Worm (Caenorhabditis elegans): ENCODE data around the gene F42A10.9.

F42A10.9 gene

DNA sequence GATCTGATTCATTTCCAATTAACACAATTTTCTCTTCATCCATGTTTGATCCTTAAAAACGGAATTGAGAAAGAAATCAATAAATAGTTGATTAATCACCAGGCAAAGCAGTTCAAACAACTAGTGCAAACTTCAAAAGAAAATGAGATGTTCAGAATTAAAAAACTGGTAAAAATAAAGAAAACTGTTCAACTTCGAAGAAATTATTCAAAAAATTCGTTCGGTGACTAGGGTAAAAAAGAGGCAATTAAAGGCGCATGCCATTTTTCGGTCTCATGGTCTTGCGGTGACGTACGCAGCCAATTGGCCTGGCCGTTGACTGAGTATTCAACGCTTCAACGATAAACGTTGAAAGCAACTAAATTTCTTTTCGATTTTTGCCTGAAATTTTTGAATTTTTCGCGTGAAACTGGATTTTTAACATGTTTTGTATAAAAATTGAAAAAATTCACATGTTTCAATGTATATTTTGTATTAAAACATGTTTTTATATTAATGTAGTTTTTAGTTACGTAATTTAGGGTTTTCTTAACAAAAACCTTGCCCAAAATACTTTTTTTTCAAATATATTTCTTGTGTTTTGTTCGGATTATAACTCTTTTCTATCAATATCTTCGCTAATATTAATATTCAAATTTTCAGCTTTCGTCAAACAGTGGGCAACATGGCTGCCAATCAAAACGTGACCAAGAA lies 41.9 kb downstream of the F42A10.9 start, which contains the start of the genes sna-3 and rps-3 (continued):
- no peak for TF ChIP-seq lin-15B (tag; optimal IDR thresholded peaks at IDR 0.05)
- no peak for TF ChIP-seq egl-27 (tag; optimal IDR thresholded peaks at IDR 0.05)
- TF ChIP-seq hlh-11 (tag; optimal IDR thresholded peaks at IDR 0.05): peak; percentile 33
- TF ChIP-seq lin-38 (GFP tag; IDR thresholded peaks at IDR 0.05): peak; percentile 69
- TF ChIP-seq php-3 (GFP tag; IDR thresholded peaks at IDR 0.05): no peak
- TF ChIP-seq pqm-1 (tag; optimal IDR thresholded peaks at IDR 0.05): no peak
- peak; percentile 91 for TF ChIP-seq dve-1 (tag; optimal IDR thresholded peaks at IDR 0.05; ENCODE audit: insufficient read depth)
- no peak for TF ChIP-seq vab-7 (GFP tag; IDR thresholded peaks at IDR 0.05)
- TF ChIP-seq skn-1 (tag; optimal IDR thresholded peaks at IDR 0.05): no peak
- no peak for TF ChIP-seq unc-39 (tag; optimal IDR thresholded peaks at IDR 0.05)
- TF ChIP-seq saeg-2 (GFP tag; IDR thresholded peaks at IDR 0.05): no peak
- no peak for TF ChIP-seq ceh-82 (tag; optimal IDR thresholded peaks at IDR 0.05)
- no peak for TF ChIP-seq duxl-1 (tag; optimal IDR thresholded peaks at IDR 0.05; ENCODE audit: poor library complexity)
- no peak for TF ChIP-seq fkh-10 (GFP tag; optimal IDR thresholded peaks at IDR 0.05)
- TF ChIP-seq mdl-1 (tag; optimal IDR thresholded peaks at IDR 0.05): peak in 1 of 2 experiments; percentile 68
- no peak for TF ChIP-seq ama-1 (optimal IDR thresholded peaks at IDR 0.05)
- no peak for TF ChIP-seq pha-4 (GFP tag; IDR thresholded peaks at IDR 0.05)
- peak; percentile 26 for TF ChIP-seq pha-4 (tag; optimal IDR thresholded peaks at IDR 0.05)
- peak; percentile 74 for TF ChIP-seq hmg-1.1 (GFP tag; IDR thresholded peaks at IDR 0.05)
- TF ChIP-seq D1046.2 (GFP tag; IDR thresholded peaks at IDR 0.05): no peak
- peak; percentile 90 for TF ChIP-seq mes-2 (tag; optimal IDR thresholded peaks at IDR 0.05; ENCODE audit: poor library complexity, severe bottlenecking)
- TF ChIP-seq arid-1 (GFP tag; conservative IDR thresholded peaks at IDR 0.05): peak; percentile 73
- TF ChIP-seq Y48G9A.11 (GFP tag; IDR thresholded peaks at IDR 0.05): no peak
- TF ChIP-seq unc-130 (GFP tag; optimal IDR thresholded peaks at IDR 0.05): peak; percentile 69
- no peak for TF ChIP-seq spr-3 (GFP tag; optimal IDR thresholded peaks at IDR 0.05)
- no peak for TF ChIP-seq ZK546.5 (tag; optimal IDR thresholded peaks at IDR 0.05)
- peak; percentile 72 for TF ChIP-seq lin-13 (GFP tag; optimal IDR thresholded peaks at IDR 0.05)
- TF ChIP-seq lin-29 (GFP tag; IDR thresholded peaks at IDR 0.05): no peak
- no peak for TF ChIP-seq ces-1 (GFP tag; optimal IDR thresholded peaks at IDR 0.05)
- no peak for TF ChIP-seq snpc-1.2 (GFP tag; IDR thresholded peaks at IDR 0.05)
- no peak for TF ChIP-seq ceh-28 (tag; optimal IDR thresholded peaks at IDR 0.05)
- no peak for TF ChIP-seq zfp-2 (tag; optimal IDR thresholded peaks at IDR 0.05)
- no peak for TF ChIP-seq zfp-3 (GFP tag; conservative IDR thresholded peaks at IDR 0.05)
- TF ChIP-seq nhr-237 (tag; optimal IDR thresholded peaks at IDR 0.05): no peak

- no peak for TF ChIP-seq D1046.2 (GFP tag; IDR thresholded peaks at IDR 0.05)
- 0 out of 2 replicates have a peak, but pooled peaks have one; percentile 4 for TF ChIP-seq dmd-8 (GFP tag; IDR thresholded peaks at IDR 0.05)
- TF ChIP-seq saeg-2 (GFP tag; IDR thresholded peaks at IDR 0.05): 0 out of 2 replicates have a peak, but pooled peaks have one; percentile 18
Measured at ce11 chrIII:6207046-6207445, 42.7 kb downstream of the F42A10.9 start.

DNA sequence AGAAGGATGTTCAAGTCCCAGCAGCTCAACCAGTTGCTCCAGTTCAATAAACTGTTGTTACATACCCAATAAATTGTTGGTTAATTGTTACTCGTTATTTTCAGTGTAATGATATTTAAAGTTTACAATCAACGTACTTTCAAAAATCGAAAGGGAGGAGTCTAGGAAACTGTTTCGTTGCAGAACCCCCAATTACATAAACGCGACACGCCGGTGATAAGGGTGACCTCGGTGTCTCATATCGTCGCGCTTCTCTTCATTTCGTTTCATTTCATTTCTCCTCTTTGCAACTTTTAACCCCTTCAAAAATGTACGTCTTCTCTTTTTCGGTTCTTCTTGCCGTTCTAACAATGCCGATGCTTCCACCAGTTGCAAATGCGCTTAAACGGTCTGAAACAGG lies 43.5 kb downstream of the F42A10.9 start, which contains the start of gene C23G10.2:
Gene C23G10.2, plus strand, starts transcription at position 184 of the 400 bp plus-strand sequence.
- TF ChIP-seq F10B5.3 (tag; optimal IDR thresholded peaks at IDR 0.05): no peak
- no peak for TF ChIP-seq nhr-11 (tag; optimal IDR thresholded peaks at IDR 0.05)
- no peak for TF ChIP-seq lin-29 (GFP tag; IDR thresholded peaks at IDR 0.05)
- no peak for TF ChIP-seq tra-1 (GFP tag; IDR thresholded peaks at IDR 0.05)
- TF ChIP-seq dpl-1 (GFP tag; optimal IDR thresholded peaks at IDR 0.05): no peak
- TF ChIP-seq zfp-3 (GFP tag; conservative IDR thresholded peaks at IDR 0.05): no peak
- TF ChIP-seq jun-1 (tag; optimal IDR thresholded peaks at IDR 0.05): no peak
- TF ChIP-seq nhr-77 (tag; optimal IDR thresholded peaks at IDR 0.05): no peak
- no peak for TF ChIP-seq nhr-76 (tag; optimal IDR thresholded peaks at IDR 0.05)
- TF ChIP-seq lim-7 (GFP tag; IDR thresholded peaks at IDR 0.05): no peak
- TF ChIP-seq lin-38 (GFP tag; IDR thresholded peaks at IDR 0.05): peak; percentile 34; the same call in 1 of the 2 replicates
- TF ChIP-seq php-3 (GFP tag; IDR thresholded peaks at IDR 0.05): no peak
- no peak for TF ChIP-seq ceh-82 (tag; optimal IDR thresholded peaks at IDR 0.05)
- no peak; the same call in 1 of the 2 replicates for TF ChIP-seq pha-4 (GFP tag; IDR thresholded peaks at IDR 0.05)
- TF ChIP-seq pha-4 (tag; optimal IDR thresholded peaks at IDR 0.05): no peak
- no peak for TF ChIP-seq mxl-2 (GFP tag; conservative IDR thresholded peaks at IDR 0.05)
- TF ChIP-seq dve-1 (tag; optimal IDR thresholded peaks at IDR 0.05; ENCODE audit: insufficient read depth): no peak
- TF ChIP-seq nhr-102 (tag; optimal IDR thresholded peaks at IDR 0.05): no peak
- TF ChIP-seq set-16 (GFP tag; IDR thresholded peaks at IDR 0.05): no peak
- TF ChIP-seq nhr-111 (GFP tag; optimal IDR thresholded peaks at IDR 0.05): no peak
- no peak for TF ChIP-seq gei-8 (GFP tag; optimal IDR thresholded peaks at IDR 0.05)
